Worm (Caenorhabditis elegans): ENCODE results near the gene F38B6.6.

Gene F38B6.6

DNA sequence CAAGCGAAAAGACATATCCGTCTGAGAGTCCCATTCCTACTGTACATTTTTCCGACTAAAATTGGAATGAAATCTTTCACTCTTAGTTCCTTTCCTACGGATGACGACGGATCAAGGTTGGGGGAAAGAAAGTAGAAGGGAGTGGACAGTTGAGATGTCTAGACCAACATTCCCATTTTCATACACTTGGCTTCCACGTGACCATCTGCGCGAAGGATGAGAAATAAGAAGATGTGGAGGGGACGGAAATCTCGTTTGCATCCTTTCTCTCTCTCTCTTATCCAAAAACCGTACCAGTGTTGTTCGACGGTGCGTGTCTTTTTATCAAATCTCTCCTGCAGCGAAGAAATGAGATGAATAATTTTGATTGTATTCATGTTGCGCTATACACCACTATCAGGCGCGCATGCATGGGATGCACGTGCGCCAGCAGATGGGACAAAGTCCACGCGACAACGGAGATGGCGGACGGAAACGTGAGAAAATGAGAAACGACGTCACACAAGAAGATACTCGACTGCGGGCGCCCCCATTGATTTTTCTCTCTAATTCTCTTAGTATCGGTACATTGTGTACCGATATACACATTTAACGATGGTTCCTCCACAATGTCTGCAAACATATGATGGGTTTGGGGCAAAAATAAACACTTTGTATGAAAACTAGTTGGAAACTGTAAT is 47.6 kb upstream of the F38B6.6 start:
- TF ChIP-seq lin-13 (GFP tag; optimal IDR thresholded peaks at IDR 0.05) (peak; percentile 68), ztf-11 (tag; optimal IDR thresholded peaks at IDR 0.05) (peak in 1 of 2 experiments; percentile 63), hpl-2 (GFP tag; optimal IDR thresholded peaks at IDR 0.05) (no peak), lsy-2 (tag; optimal IDR thresholded peaks at IDR 0.05) (peak; percentile 75 to 82), zip-4 (GFP tag; optimal IDR thresholded peaks at IDR 0.05) (peak; percentile 56), hlh-17 (GFP tag; optimal IDR thresholded peaks at IDR 0.05; ENCODE audit: borderline replicate concordance) (no peak), grh-1 (GFP tag; IDR thresholded peaks at IDR 0.05) (peak; percentile 94), mdl-1 (tag; optimal IDR thresholded peaks at IDR 0.05) (peak in 1 of 2 experiments; percentile 98), vab-15 (tag; optimal IDR thresholded peaks at IDR 0.05) (peak; percentile 48), pqm-1 (tag; optimal IDR thresholded peaks at IDR 0.05) (no peak), fos-1 (tag; optimal IDR thresholded peaks at IDR 0.05) (peak; percentile 40), tbx-2 (tag; optimal IDR thresholded peaks at IDR 0.05) (peak; percentile 98), nhr-12 (tag; optimal IDR thresholded peaks at IDR 0.05) (no peak), skn-1 (tag; optimal IDR thresholded peaks at IDR 0.05) (peak; percentile 78), unc-30 (tag; optimal IDR thresholded peaks at IDR 0.05) (no peak), blmp-1 (tag; optimal IDR thresholded peaks at IDR 0.05) (peak; percentile 96), ceh-63 (GFP tag; optimal IDR thresholded peaks at IDR 0.05) (no peak), egl-13 (tag; optimal IDR thresholded peaks at IDR 0.05) (peak; percentile 81), nhr-84 (tag; optimal IDR thresholded peaks at IDR 0.05) (no peak), mab-9 (GFP tag; IDR thresholded peaks at IDR 0.05) (peak; percentile 70), nhr-77 (tag; optimal IDR thresholded peaks at IDR 0.05) (peak; percentile 82), lir-3 (tag; optimal IDR thresholded peaks at IDR 0.05; ENCODE audit: poor library complexity) (peak; percentile 80), sup-37 (GFP tag; optimal IDR thresholded peaks at IDR 0.05) (peak; percentile 82), C34B4.2 (tag; optimal IDR thresholded peaks at IDR 0.05) (no peak), mep-1 (tag; optimal IDR thresholded peaks at IDR 0.05) (peak; percentile 78), sptf-1 (tag; optimal IDR thresholded peaks at IDR 0.05) (no peak), zag-1 (tag; optimal IDR thresholded peaks at IDR 0.05) (no peak), ceh-90 (tag; optimal IDR thresholded peaks at IDR 0.05) (no peak), nhr-85 (tag) (peak; percentile 100), pag-3 (tag; optimal IDR thresholded peaks at IDR 0.05; ENCODE audit: borderline replicate concordance, insufficient read depth) (no peak), irx-1 (tag; optimal IDR thresholded peaks at IDR 0.05) (peak; percentile 91), rnt-1 (tag; optimal IDR thresholded peaks at IDR 0.05) (peak; percentile 90), unc-86 (tag; optimal IDR thresholded peaks at IDR 0.05) (peak; percentile 90), nhr-90 (tag; optimal IDR thresholded peaks at IDR 0.05; ENCODE audit: poor library complexity) (peak; percentile 97), nhr-76 (tag; optimal IDR thresholded peaks at IDR 0.05) (peak; percentile 11), lin-14 (GFP tag; optimal IDR thresholded peaks at IDR 0.05) (peak; percentile 99), lin-35 (GFP tag; optimal IDR thresholded peaks at IDR 0.05) (peak; percentile 56 to 75), ceh-8 (GFP tag; optimal IDR thresholded peaks at IDR 0.05) (no peak), elt-3 (tag; optimal IDR thresholded peaks at IDR 0.05) (peak in 5 of 6 experiments; percentile 16 to 98 (median 63)), Y116A8C.19 (tag; optimal IDR thresholded peaks at IDR 0.05; ENCODE audit: borderline replicate concordance) (no peak), swsn-7 (tag; optimal IDR thresholded peaks at IDR 0.05) (peak; percentile 91), elt-2 (tag; optimal IDR thresholded peaks at IDR 0.05) (peak; percentile 89), F16B12.6 (tag; optimal IDR thresholded peaks at IDR 0.05) (no peak), alr-1 (tag; optimal IDR thresholded peaks at IDR 0.05; ENCODE audit: borderline replicate concordance) (no peak), C16A3.4 (tag; optimal IDR thresholded peaks at IDR 0.05) (peak; percentile 68), C04F5.9 (tag; optimal IDR thresholded peaks at IDR 0.05) (peak; percentile 23), nhr-237 (tag; optimal IDR thresholded peaks at IDR 0.05) (no peak), aha-1 (tag; optimal IDR thresholded peaks at IDR 0.05) (no peak), efl-1 (optimal IDR thresholded peaks at IDR 0.05) (peak; percentile 54 to 59), efl-1 (GFP tag; optimal IDR thresholded peaks at IDR 0.05 in 1 of 2) (peak; percentile 27 to 93), nhr-28 (tag; optimal IDR thresholded peaks at IDR 0.05) (no peak), tlp-1 (tag; optimal IDR thresholded peaks at IDR 0.05) (no peak)

Data from whole organism, L1 larva.